Worm (Caenorhabditis elegans) whole organism, young adult: ENCODE results near the gene srw-59.

Experiments
- F37B4.10 ChIP-seq: fragments of 200-800 bp; sonication (Bioruptor generic); IDR thresholded peaks from 2 replicates; pipeline ENCODE4 v1.3.6; 2022; ENCODE audit warnings: missing genetic modification characterization, missing compliant biosample characterization
- K12H6.12 ChIP-seq: fragments of 200-800 bp; sonication (Bioruptor generic); optimal IDR thresholded peaks from 2 replicates; lab custom pipeline; 2018; ENCODE audit warnings: mild to moderate bottlenecking, missing genetic modification characterization, missing compliant biosample characterization
- attf-6 ChIP-seq: fragments of 200-800 bp; sonication (Bioruptor generic); IDR thresholded peaks from 2 replicates; pipeline ENCODE4 v1.3.6; 2022; ENCODE audit warnings: missing genetic modification reagents, missing genetic modification characterization, missing compliant biosample characterization
- hrde-1 ChIP-seq: sonication (generic microtip); optimal IDR thresholded peaks from 2 replicates; lab custom pipeline; 2016; ENCODE audit warnings: missing genetic modification characterization, mild to moderate bottlenecking, missing compliant biosample characterization, moderate library complexity, missing genotype, missing genetic modification reagents, borderline replicate concordance
- lsl-1 ChIP-seq: fragments of 200-800 bp; sonication (Bioruptor generic); optimal IDR thresholded peaks from 2 replicates; lab custom pipeline; 2018; ENCODE audit warnings: mild to moderate bottlenecking, missing genetic modification characterization, moderate library complexity, missing compliant biosample characterization

- no peak for TF ChIP-seq attf-6
- TF ChIP-seq lsl-1, result no peak
- TF ChIP-seq hrde-1, result no peak
- no peak for TF ChIP-seq K12H6.12 (tag; lab: Kevin White, UChicago)
- no peak for TF ChIP-seq F37B4.10 (GFP tag; lab: Robert Waterston, UW)
These were observed 35.5 kb downstream of the srw-59 start for ce11 chrV:15915307-15915706.
